Comparison of ENCODE assay signal across 5 fruit fly cellular contexts in the genomic region with DNA sequence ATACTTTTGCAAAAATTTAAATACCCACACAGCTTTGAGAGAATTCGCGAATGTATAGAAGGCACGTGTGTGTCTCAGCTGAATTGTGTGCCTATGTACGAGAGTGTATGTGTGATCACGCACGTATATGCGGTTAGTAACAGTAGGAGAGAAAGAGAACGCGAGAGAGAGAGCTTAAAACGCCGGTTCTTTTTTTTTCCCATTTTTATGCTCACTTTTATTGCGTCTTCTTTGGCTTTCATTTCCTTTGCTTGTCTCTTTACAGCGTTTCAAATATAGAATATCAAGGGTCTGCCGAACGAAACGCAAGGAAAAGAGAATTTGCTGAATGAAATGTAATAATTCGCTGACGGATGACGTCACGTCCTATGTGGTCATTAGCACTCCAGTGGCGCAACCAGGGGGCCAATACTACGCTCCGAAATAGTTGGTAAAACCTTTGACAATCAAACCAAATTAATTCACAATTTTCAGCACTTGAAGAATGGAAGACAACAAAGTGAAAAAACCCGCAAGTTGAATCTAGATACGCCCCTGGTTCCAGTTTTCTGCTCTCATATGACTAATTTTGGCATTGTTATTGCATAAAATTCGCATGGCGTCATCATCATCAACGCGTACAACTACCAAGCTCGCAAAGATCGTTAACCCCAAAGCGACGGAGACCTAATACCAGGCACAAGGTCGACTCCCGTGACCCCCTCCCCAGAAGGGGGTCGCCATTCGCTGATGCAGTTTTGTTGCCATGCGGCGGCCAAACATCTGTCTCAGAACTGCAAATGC.
TF ChIP-seq lines count a peak whose summit lies in the region.

No protein-coding gene starts in this region.

TF ChIP-seq in whole organism, adult, 20 proteins besides CTCF, POLR2A, EP300 and RAD21 (continued from another document):
- TF ChIP-seq CG5204 (GFP tag; optimal IDR thresholded peaks at IDR 0.05; lab: Kevin White, UChicago) (no peak), CG1620 (GFP tag; optimal IDR thresholded peaks at IDR 0.05; lab: Kevin White, UChicago) (peak; percentile 51), Hr96 (GFP tag; optimal IDR thresholded peaks at IDR 0.05; lab: Kevin White, UChicago) (peak; percentile 9), toe (GFP tag; optimal IDR thresholded peaks at IDR 0.05; lab: Kevin White, UChicago) (no peak), Mnt (GFP tag; optimal IDR thresholded peaks at IDR 0.05; lab: Kevin White, UChicago) (no peak)

TF ChIP-seq in whole organism, embryonic, 481 proteins besides CTCF, POLR2A, EP300 and RAD21 (continued from another document and continues in another):
- TF ChIP-seq zen (tag; optimal IDR thresholded peaks at IDR 0.05; lab: Kevin White, UChicago) (peak; percentile 12), abd-A (tag; optimal IDR thresholded peaks at IDR 0.05; lab: Kevin White, UChicago) (no peak), lola (GFP tag; optimal IDR thresholded peaks at IDR 0.05; lab: Kevin White, UChicago) (no peak), prd (optimal IDR thresholded peaks at IDR 0.05; lab: Kevin White, UChicago) (no peak), prd (GFP tag; IDR thresholded peaks at IDR 0.05; lab: Robert Waterston, UW) (peak; percentile 70; the same call in 2 of the 3 replicates), Bteb2 (GFP tag; optimal IDR thresholded peaks at IDR 0.05; lab: Kevin White, UChicago) (peak; percentile 40), CG3995 (GFP tag; optimal IDR thresholded peaks at IDR 0.05; lab: Kevin White, UChicago) (peak; percentile 34), CG34422 (GFP tag; IDR thresholded peaks at IDR 0.05; lab: Robert Waterston, UW) (peak; percentile 47; the same call in 1 of the 3 replicates), Side (GFP tag; optimal IDR thresholded peaks at IDR 0.05; lab: Kevin White, UChicago) (peak; percentile 36), CG15696 (tag; optimal IDR thresholded peaks at IDR 0.05; lab: Kevin White, UChicago) (no peak), amos (GFP tag; IDR thresholded peaks at IDR 0.05; lab: Robert Waterston, UW; ENCODE audit: partially characterized antibody) (no peak), sisA (GFP tag; IDR thresholded peaks at IDR 0.05; lab: Robert Waterston, UW) (peak; percentile 51), dan (GFP tag; IDR thresholded peaks at IDR 0.05; lab: Robert Waterston, UW) (no peak), CG12104 (GFP tag; optimal IDR thresholded peaks at IDR 0.05; lab: Kevin White, UChicago) (no peak), Hsf (GFP tag; optimal IDR thresholded peaks at IDR 0.05; lab: Kevin White, UChicago) (peak; percentile 68), unpg (GFP tag; optimal IDR thresholded peaks at IDR 0.05; lab: Kevin White, UChicago) (peak; percentile 45), CG34376 (GFP tag; optimal IDR thresholded peaks at IDR 0.05; lab: Kevin White, UChicago) (no peak), B-H1 (GFP tag; IDR thresholded peaks at IDR 0.05; lab: Robert Waterston, UW) (peak; percentile 18; the same call in 1 of the 3 replicates), CG6765 (GFP tag; optimal IDR thresholded peaks at IDR 0.05; lab: Kevin White, UChicago) (no peak), Ravus (GFP tag; IDR thresholded peaks at IDR 0.05; lab: Robert Waterston, UW) (peak; percentile 52), H15 (GFP tag; IDR thresholded peaks at IDR 0.05; lab: Robert Waterston, UW) (0 out of 3 replicates have a peak, but pooled peaks have one; percentile 20), HmgZ (tag; optimal IDR thresholded peaks at IDR 0.05; lab: Kevin White, UChicago) (peak; percentile 64), CG2678 (tag; optimal IDR thresholded peaks at IDR 0.05; lab: Kevin White, UChicago) (peak; percentile 68), Hmx (GFP tag; optimal IDR thresholded peaks at IDR 0.05; lab: Kevin White, UChicago) (no peak), CG32767 (GFP tag; IDR thresholded peaks at IDR 0.05; lab: Robert Waterston, UW) (no peak), hth (optimal IDR thresholded peaks at IDR 0.05; lab: Kevin White, UChicago) (no peak), CG34224 (GFP tag; IDR thresholded peaks at IDR 0.05; lab: Robert Waterston, UW; ENCODE audit: partially characterized antibody) (0 out of 3 replicates have a peak, but pooled peaks have one; percentile 29), sna (GFP tag; IDR thresholded peaks at IDR 0.05; lab: Robert Waterston, UW; ENCODE audit: partially characterized antibody) (no peak)

TF ChIP-seq in whole organism, prepupa, 60 proteins besides CTCF, POLR2A, EP300 and RAD21 (continued from another document and continues in another):
- peak; percentile 54 for TF ChIP-seq CG6276 (GFP tag; optimal IDR thresholded peaks at IDR 0.05; lab: Kevin White, UChicago)
- TF ChIP-seq Sox102F (GFP tag; optimal IDR thresholded peaks at IDR 0.05; lab: Kevin White, UChicago): peak; percentile 90
- TF ChIP-seq Hr39 (GFP tag; optimal IDR thresholded peaks at IDR 0.05; lab: Kevin White, UChicago): peak; percentile 94
- TF ChIP-seq CG34406 (GFP tag; optimal IDR thresholded peaks at IDR 0.05; lab: Kevin White, UChicago): peak; percentile 77
- TF ChIP-seq CG32006 (GFP tag; optimal IDR thresholded peaks at IDR 0.05; lab: Kevin White, UChicago): peak; percentile 66
- peak; percentile 66 for TF ChIP-seq CG10669 (GFP tag; optimal IDR thresholded peaks at IDR 0.05; lab: Kevin White, UChicago)
- TF ChIP-seq Lpt (GFP tag; optimal IDR thresholded peaks at IDR 0.05; lab: Kevin White, UChicago): peak; percentile 27
- peak; percentile 7 to 21 for TF ChIP-seq ss (GFP tag; optimal IDR thresholded peaks at IDR 0.05; lab: Kevin White, UChicago)
- TF ChIP-seq dac (GFP tag; optimal IDR thresholded peaks at IDR 0.05; lab: Kevin White, UChicago): peak; percentile 37
- peak; percentile 96 for TF ChIP-seq svp (GFP tag; lab: Kevin White, UChicago)
- peak; percentile 79 for TF ChIP-seq OdsH (GFP tag; optimal IDR thresholded peaks at IDR 0.05; lab: Kevin White, UChicago)
- peak; percentile 77 for TF ChIP-seq net (GFP tag; optimal IDR thresholded peaks at IDR 0.05; lab: Kevin White, UChicago)
- TF ChIP-seq Smox (GFP tag; optimal IDR thresholded peaks at IDR 0.05; lab: Kevin White, UChicago): peak; percentile 87
- TF ChIP-seq CG8119 (GFP tag; IDR thresholded peaks at IDR 0.05; lab: Robert Waterston, UW): peak; percentile 69
- no peak for TF ChIP-seq Hr38 (GFP tag; optimal IDR thresholded peaks at IDR 0.05; lab: Kevin White, UChicago)
- peak; percentile 29 for TF ChIP-seq dsx (GFP tag; optimal IDR thresholded peaks at IDR 0.05; lab: Kevin White, UChicago; ENCODE audit: poor library complexity, severe bottlenecking)
- TF ChIP-seq CG7368 (GFP tag; optimal IDR thresholded peaks at IDR 0.05; lab: Kevin White, UChicago): peak; percentile 86
- peak; percentile 56 for TF ChIP-seq CG3032 (tag; optimal IDR thresholded peaks at IDR 0.05; lab: Kevin White, UChicago)
- TF ChIP-seq eg (GFP tag; IDR thresholded peaks at IDR 0.05; lab: Robert Waterston, UW): peak; percentile 93
- TF ChIP-seq Sox15 (GFP tag; optimal IDR thresholded peaks at IDR 0.05; lab: Kevin White, UChicago): peak; percentile 78
- TF ChIP-seq Eip75B (GFP tag; optimal IDR thresholded peaks at IDR 0.05; lab: Kevin White, UChicago): peak; percentile 71
- TF ChIP-seq salr (GFP tag; optimal IDR thresholded peaks at IDR 0.05; lab: Kevin White, UChicago): peak; percentile 24 to 31
- peak; percentile 93 for TF ChIP-seq lz (GFP tag; optimal IDR thresholded peaks at IDR 0.05; lab: Kevin White, UChicago)
- peak; percentile 92 for TF ChIP-seq topi (GFP tag; optimal IDR thresholded peaks at IDR 0.05; lab: Kevin White, UChicago)
- peak; percentile 94 for TF ChIP-seq esn (GFP tag; optimal IDR thresholded peaks at IDR 0.05; lab: Kevin White, UChicago)
- TF ChIP-seq fd59A (GFP tag; optimal IDR thresholded peaks at IDR 0.05; lab: Kevin White, UChicago): peak; percentile 44
- peak; percentile 83 for TF ChIP-seq acj6 (GFP tag; optimal IDR thresholded peaks at IDR 0.05; lab: Kevin White, UChicago)
- TF ChIP-seq CG1621 (tag; optimal IDR thresholded peaks at IDR 0.05; lab: Kevin White, UChicago): peak; percentile 46
- peak; percentile 78 for TF ChIP-seq CG15336 (GFP tag; IDR thresholded peaks at IDR 0.05; lab: Robert Waterston, UW)
- peak; percentile 81 for TF ChIP-seq CG6792 (GFP tag; optimal IDR thresholded peaks at IDR 0.05; lab: Kevin White, UChicago)

TF ChIP-seq in whole organism, pupa, 21 proteins besides CTCF, POLR2A, EP300 and RAD21 (continued from another document):
- TF ChIP-seq CG14655 (GFP tag; optimal IDR thresholded peaks at IDR 0.05; lab: Kevin White, UChicago) (peak; percentile 62), CG8159 (tag; optimal IDR thresholded peaks at IDR 0.05; lab: Kevin White, UChicago) (peak; percentile 61), CG10348 (GFP tag; IDR thresholded peaks at IDR 0.05; lab: Robert Waterston, UW) (no peak)

TF ChIP-seq in whole organism, wandering third instar larva, 38 proteins besides CTCF, POLR2A, EP300 and RAD21 (continued from another document):
- TF ChIP-seq sage (GFP tag; optimal IDR thresholded peaks at IDR 0.05; lab: Kevin White, UChicago) (peak; percentile 27), Sp1 (GFP tag; optimal IDR thresholded peaks at IDR 0.05; lab: Kevin White, UChicago) (peak; percentile 83), N (GFP tag; optimal IDR thresholded peaks at IDR 0.05; lab: Kevin White, UChicago) (no peak), jim (GFP tag; optimal IDR thresholded peaks at IDR 0.05; lab: Kevin White, UChicago) (no peak), Dif (GFP tag; optimal IDR thresholded peaks at IDR 0.05; lab: Kevin White, UChicago; ENCODE audit: partially characterized antibody) (peak; percentile 73), dl (GFP tag; optimal IDR thresholded peaks at IDR 0.05; lab: Kevin White, UChicago; ENCODE audit: insufficient read depth in 1 of 2, partially characterized antibody in 2 of 2) (peak; percentile 25 to 72), Abd-B (GFP tag; optimal IDR thresholded peaks at IDR 0.05; lab: Kevin White, UChicago) (no peak), GATAd (GFP tag; optimal IDR thresholded peaks at IDR 0.05; lab: Kevin White, UChicago) (peak; percentile 2), Rel (GFP tag; optimal IDR thresholded peaks at IDR 0.05; lab: Kevin White, UChicago) (no peak), Rel (tag; optimal IDR thresholded peaks at IDR 0.05; lab: Kevin White, UChicago) (peak; percentile 10), Hnf4 (GFP tag; optimal IDR thresholded peaks at IDR 0.05; lab: Kevin White, UChicago) (peak; percentile 85), Hr78 (GFP tag; optimal IDR thresholded peaks at IDR 0.05; lab: Kevin White, UChicago) (no peak), HLH106 (tag; optimal IDR thresholded peaks at IDR 0.05; lab: Kevin White, UChicago) (peak; percentile 89), CrebA (GFP tag; optimal IDR thresholded peaks at IDR 0.05; lab: Kevin White, UChicago; ENCODE audit: borderline replicate concordance) (peak; percentile 72), Myc (optimal IDR thresholded peaks at IDR 0.05; lab: Kevin White, UChicago) (no peak), Vsx2 (GFP tag; optimal IDR thresholded peaks at IDR 0.05; lab: Kevin White, UChicago; ENCODE audit: partially characterized antibody) (no peak), dmrt93B (GFP tag; optimal IDR thresholded peaks at IDR 0.05; lab: Kevin White, UChicago) (peak; percentile 78), tai (GFP tag; optimal IDR thresholded peaks at IDR 0.05; lab: Kevin White, UChicago) (peak; percentile 72), OdsH (GFP tag; optimal IDR thresholded peaks at IDR 0.05; lab: Kevin White, UChicago) (peak; percentile 91), lola (GFP tag; optimal IDR thresholded peaks at IDR 0.05; lab: Kevin White, UChicago) (no peak)
TF ChIP-seq in whole organism, wandering third instar larva: peak in this region for 28.
